Worm (Caenorhabditis elegans): ENCODE measurements around the gene abf-4.
"Not testable (repeated sequence)": the region's sequence is repeated elsewhere in the genome, so short reads cannot be mapped to it uniquely, and the experiment has no call there.

DNA sequence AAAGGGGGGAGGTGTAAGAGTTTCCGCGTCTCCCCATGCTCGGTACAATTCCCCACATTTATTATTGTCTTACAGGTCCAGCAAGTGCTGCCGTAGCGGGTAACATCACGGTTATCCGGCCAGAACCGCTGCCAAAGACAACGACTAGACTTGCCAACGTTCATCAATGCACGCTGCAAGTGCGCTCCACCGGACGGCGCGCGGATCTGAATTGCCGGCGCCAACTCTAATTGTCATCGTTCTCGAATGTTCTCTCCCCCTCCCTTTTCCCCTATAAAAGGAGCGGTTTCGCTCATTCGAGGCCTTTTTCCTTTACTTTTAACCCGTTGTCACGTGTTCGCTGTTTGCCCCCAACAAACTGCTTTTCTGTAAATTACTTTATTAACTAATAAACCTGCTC, 44.5 kb downstream of the abf-4 start, which contains the start of gene Y38H6C.8:
- not testable (repeated sequence) for TF ChIP-seq lsy-2 (tag; optimal IDR thresholded peaks at IDR 0.05); aly-2 (tag; optimal IDR thresholded peaks at IDR 0.05); lin-13 (GFP tag; optimal IDR thresholded peaks at IDR 0.05); lin-11 (tag; optimal IDR thresholded peaks at IDR 0.05); snpc-4 (tag; optimal IDR thresholded peaks at IDR 0.05)
